Worm (Caenorhabditis elegans): ENCODE measurements around the gene cyp-13B2.

Gene cyp-13B2

ce11 chrX:14240205-14240604 is 14.8 kb downstream of the cyp-13B2 start:
- no peak for TF ChIP-seq med-1 (GFP tag; optimal IDR thresholded peaks at IDR 0.05; ENCODE audit: insufficient read depth)

- TF ChIP-seq ref-1 (GFP tag; conservative IDR thresholded peaks at IDR 0.05) (no peak), tab-1 (GFP tag; IDR thresholded peaks at IDR 0.05) (no peak), flt-1 (GFP tag; IDR thresholded peaks at IDR 0.05) (no peak), ztf-29 (GFP tag; IDR thresholded peaks at IDR 0.05) (no peak), T22C8.4 (GFP tag; IDR thresholded peaks at IDR 0.05) (no peak), cog-1 (tag; optimal IDR thresholded peaks at IDR 0.05) (no peak)
Observed at ce11 chrX:14241531-14241930, 16.2 kb downstream of the cyp-13B2 start.

ce11 chrX:14243345-14243961 is 18.1 kb downstream of the cyp-13B2 start, which contains the start of gene K04C1.3:
Gene K04C1.3 (minus strand): TSS chrX:14243395.
- TF ChIP-seq tab-1 (GFP tag; IDR thresholded peaks at IDR 0.05) (no peak), klf-2 (GFP tag; conservative IDR thresholded peaks at IDR 0.05) (no peak), ref-1 (GFP tag; conservative IDR thresholded peaks at IDR 0.05) (no peak), cog-1 (tag; optimal IDR thresholded peaks at IDR 0.05) (no peak), ztf-23 (GFP tag; IDR thresholded peaks at IDR 0.05) (no peak)

- TF ChIP-seq ztf-23 (GFP tag; IDR thresholded peaks at IDR 0.05) (no peak), tab-1 (GFP tag; IDR thresholded peaks at IDR 0.05) (no peak), med-1 (GFP tag; optimal IDR thresholded peaks at IDR 0.05; ENCODE audit: insufficient read depth) (no peak), cog-1 (tag; optimal IDR thresholded peaks at IDR 0.05) (no peak), ztf-29 (GFP tag; IDR thresholded peaks at IDR 0.05) (no peak), T22C8.4 (GFP tag; IDR thresholded peaks at IDR 0.05) (no peak), ref-1 (GFP tag; conservative IDR thresholded peaks at IDR 0.05) (no peak), flt-1 (GFP tag; IDR thresholded peaks at IDR 0.05) (no peak), klf-2 (GFP tag; conservative IDR thresholded peaks at IDR 0.05) (no peak)
Observed at ce11 chrX:14244493-14244892, 19.1 kb downstream of the cyp-13B2 start.

- no peak for TF ChIP-seq klf-2 (GFP tag; conservative IDR thresholded peaks at IDR 0.05)
- no peak for TF ChIP-seq ztf-29 (GFP tag; IDR thresholded peaks at IDR 0.05)
- TF ChIP-seq cog-1 (tag; optimal IDR thresholded peaks at IDR 0.05) = no peak
- no peak for TF ChIP-seq tab-1 (GFP tag; IDR thresholded peaks at IDR 0.05)
- no peak for TF ChIP-seq ztf-23 (GFP tag; IDR thresholded peaks at IDR 0.05)
- TF ChIP-seq flt-1 (GFP tag; IDR thresholded peaks at IDR 0.05) = no peak
- TF ChIP-seq ref-1 (GFP tag; conservative IDR thresholded peaks at IDR 0.05) = no peak
- no peak for TF ChIP-seq T22C8.4 (GFP tag; IDR thresholded peaks at IDR 0.05)
- TF ChIP-seq med-1 (GFP tag; optimal IDR thresholded peaks at IDR 0.05; ENCODE audit: insufficient read depth) = no peak
Observed at ce11 chrX:14246518-14246917, 21.1 kb downstream of the cyp-13B2 start, which contains the start of gene mlc-6. Gene mlc-6 (minus strand): TSS chrX:14246618.

- TF ChIP-seq cog-1 (tag; optimal IDR thresholded peaks at IDR 0.05) (no peak), klf-2 (GFP tag; conservative IDR thresholded peaks at IDR 0.05) (no peak), ztf-23 (GFP tag; IDR thresholded peaks at IDR 0.05) (no peak), flt-1 (GFP tag; IDR thresholded peaks at IDR 0.05) (no peak), med-1 (GFP tag; optimal IDR thresholded peaks at IDR 0.05; ENCODE audit: insufficient read depth) (no peak), ref-1 (GFP tag; conservative IDR thresholded peaks at IDR 0.05) (no peak), ztf-29 (GFP tag; IDR thresholded peaks at IDR 0.05) (no peak), T22C8.4 (GFP tag; IDR thresholded peaks at IDR 0.05) (no peak), tab-1 (GFP tag; IDR thresholded peaks at IDR 0.05) (no peak)
Observed at ce11 chrX:14247436-14248103, 22.2 kb downstream of the cyp-13B2 start, which contains the start of gene K04C1.5. Gene K04C1.5 (plus strand): TSS chrX:14248053.

ce11 chrX:14252042-14252441 is 26.7 kb downstream of the cyp-13B2 start, which contains the start of gene E02H4.6:
Gene E02H4.6 (minus strand): TSS chrX:14252142.
- TF ChIP-seq ztf-29 (GFP tag; IDR thresholded peaks at IDR 0.05) (no peak), tab-1 (GFP tag; IDR thresholded peaks at IDR 0.05) (no peak), T22C8.4 (GFP tag; IDR thresholded peaks at IDR 0.05) (no peak), cog-1 (tag; optimal IDR thresholded peaks at IDR 0.05) (no peak), ztf-23 (GFP tag; IDR thresholded peaks at IDR 0.05) (no peak), klf-2 (GFP tag; conservative IDR thresholded peaks at IDR 0.05) (no peak), flt-1 (GFP tag; IDR thresholded peaks at IDR 0.05) (no peak), med-1 (GFP tag; optimal IDR thresholded peaks at IDR 0.05; ENCODE audit: insufficient read depth) (no peak), ref-1 (GFP tag; conservative IDR thresholded peaks at IDR 0.05) (no peak)

ce11 chrX:14255031-14255430 is 29.7 kb downstream of the cyp-13B2 start, which contains the start of gene E02H4.5:
Gene E02H4.5 (minus strand): TSS chrX:14255131.
- TF ChIP-seq ztf-29 (GFP tag; IDR thresholded peaks at IDR 0.05) (no peak), flt-1 (GFP tag; IDR thresholded peaks at IDR 0.05) (no peak), cog-1 (tag; optimal IDR thresholded peaks at IDR 0.05) (no peak), klf-2 (GFP tag; conservative IDR thresholded peaks at IDR 0.05) (no peak), med-1 (GFP tag; optimal IDR thresholded peaks at IDR 0.05; ENCODE audit: insufficient read depth) (no peak), tab-1 (GFP tag; IDR thresholded peaks at IDR 0.05) (no peak), ztf-23 (GFP tag; IDR thresholded peaks at IDR 0.05) (no peak), T22C8.4 (GFP tag; IDR thresholded peaks at IDR 0.05) (no peak), ref-1 (GFP tag; conservative IDR thresholded peaks at IDR 0.05) (no peak)

- no peak for TF ChIP-seq ref-1 (GFP tag; conservative IDR thresholded peaks at IDR 0.05)
- no peak for TF ChIP-seq ztf-23 (GFP tag; IDR thresholded peaks at IDR 0.05)
- no peak for TF ChIP-seq tab-1 (GFP tag; IDR thresholded peaks at IDR 0.05)
- TF ChIP-seq klf-2 (GFP tag; conservative IDR thresholded peaks at IDR 0.05) = no peak
Observed at ce11 chrX:14255973-14256372, 30.6 kb downstream of the cyp-13B2 start, which contains the start of gene E02H4.7. Gene E02H4.7 (plus strand): TSS chrX:14256273.

- TF ChIP-seq ref-1 (GFP tag; conservative IDR thresholded peaks at IDR 0.05) = no peak
Observed at ce11 chrX:14257661-14258060, 32.3 kb downstream of the cyp-13B2 start, which contains the start of gene E02H4.4. Gene E02H4.4 (plus strand): TSS chrX:14257961.

Measured in whole organism, midembryonic.